Fruit fly (Drosophila melanogaster) whole organism, prepupa: Measurements from ENCODE around the gene CG31207.

Experiments
- Blimp-1 ChIP-seq: fragments of 200-800 bp; sonication (Bioruptor generic); optimal IDR thresholded peaks from 3 replicates; lab custom pipeline; 2017; ENCODE audit warnings: missing biosample characterization, missing genetic modification characterization, mild to moderate bottlenecking, moderate library complexity, missing genetic modification reagents
- CG10631 ChIP-seq: fragments of 200-800 bp; sonication (Bioruptor generic); optimal IDR thresholded peaks from 2 replicates; lab custom pipeline; 2016; ENCODE audit warnings: missing biosample characterization, missing genetic modification characterization
- CG10669 ChIP-seq: fragments of 200-800 bp; sonication (Bioruptor generic); optimal IDR thresholded peaks from 3 replicates; lab custom pipeline; 2018; ENCODE audit warnings: missing biosample characterization, mild to moderate bottlenecking, missing genetic modification characterization, moderate library complexity
- CG11294 ChIP-seq: fragments of 200-800 bp; sonication (Bioruptor generic); IDR thresholded peaks from 2 replicates; pipeline ENCODE4 v1.3.6; 2022; ENCODE audit warnings: missing biosample characterization, missing genetic modification characterization
- CG11902 ChIP-seq: fragments of 200-800 bp; sonication (Bioruptor generic); optimal IDR thresholded peaks from 3 replicates; lab custom pipeline; 2016; ENCODE audit warnings: missing biosample characterization, missing genetic modification characterization
- CG15336 ChIP-seq: fragments of 200-800 bp; sonication (Bioruptor generic); IDR thresholded peaks from 2 replicates; pipeline ENCODE4 v1.3.6; 2022; ENCODE audit warnings: missing biosample characterization, missing genetic modification characterization
- CG1621 ChIP-seq: fragments of 200-800 bp; sonication (Bioruptor generic); optimal IDR thresholded peaks from 3 replicates; lab custom pipeline; 2018; ENCODE audit warnings: missing biosample characterization, mild to moderate bottlenecking, missing genetic modification characterization
- CG16779 ChIP-seq: fragments of 200-800 bp; sonication (Bioruptor generic); optimal IDR thresholded peaks from 3 replicates; lab custom pipeline; 2017; ENCODE audit warnings: missing biosample characterization, mild to moderate bottlenecking, missing genetic modification characterization
- CG31627 ChIP-seq: fragments of 200-800 bp; sonication (Bioruptor generic); optimal IDR thresholded peaks from 3 replicates; lab custom pipeline; 2016; ENCODE audit warnings: missing biosample characterization, missing genetic modification characterization
- CG32006 ChIP-seq: fragments of 200-800 bp; sonication (Bioruptor generic); optimal IDR thresholded peaks from 3 replicates; lab custom pipeline; 2017; ENCODE audit warnings: missing biosample characterization, mild to moderate bottlenecking, missing genetic modification characterization
- CG3919 ChIP-seq: fragments of 200-800 bp; sonication (Bioruptor generic); optimal IDR thresholded peaks from 3 replicates; lab custom pipeline; 2016; ENCODE audit warnings: missing biosample characterization, missing genetic modification characterization
- CG6276 ChIP-seq: fragments of 200-800 bp; sonication (Bioruptor generic); optimal IDR thresholded peaks from 2 replicates; lab custom pipeline; 2017; ENCODE audit warnings: missing biosample characterization, mild to moderate bottlenecking, missing genetic modification characterization
- CG6854 ChIP-seq: fragments of 200-800 bp; sonication (Bioruptor generic); optimal IDR thresholded peaks from 2 replicates; lab custom pipeline; 2017; ENCODE audit warnings: missing biosample characterization, mild to moderate bottlenecking, missing genetic modification characterization
- CG7368 ChIP-seq: fragments of 200-800 bp; sonication (Bioruptor generic); optimal IDR thresholded peaks from 3 replicates; lab custom pipeline; 2016; ENCODE audit warnings: missing biosample characterization, missing genetic modification characterization
- CG8319 ChIP-seq: fragments of 200-800 bp; sonication (Bioruptor generic); optimal IDR thresholded peaks from 3 replicates; lab custom pipeline; 2016; ENCODE audit warnings: missing biosample characterization, missing genetic modification characterization
- Eip75B ChIP-seq: fragments of 200-800 bp; sonication (Bioruptor generic); optimal IDR thresholded peaks from 3 replicates; lab custom pipeline; 2016; ENCODE audit warnings: missing biosample characterization, missing genetic modification characterization
- Eip78C ChIP-seq: fragments of 200-800 bp; sonication (Bioruptor generic); peaks from one replicate; lab custom pipeline; 2016; ENCODE audit warnings: missing biosample characterization, missing genetic modification characterization
- Eip93F ChIP-seq: fragments of 200-800 bp; sonication (Bioruptor generic); optimal IDR thresholded peaks from 2 replicates; lab custom pipeline; 2016; ENCODE audit warnings: missing biosample characterization, mild to moderate bottlenecking, missing genetic modification characterization
- Hr38 ChIP-seq: sonication (Bioruptor generic); optimal IDR thresholded peaks from 2 replicates; lab custom pipeline; 2016; ENCODE audit warnings: missing biosample characterization, missing genetic modification characterization
- Hr39 ChIP-seq: fragments of 200-800 bp; sonication (Bioruptor generic); optimal IDR thresholded peaks from 2 replicates; lab custom pipeline; 2016; ENCODE audit warnings: missing biosample characterization, missing genetic modification characterization
- Hr4 ChIP-seq: fragments of 200-800 bp; sonication (Bioruptor generic); optimal IDR thresholded peaks from 3 replicates; lab custom pipeline; 2016; ENCODE audit warnings: missing biosample characterization, missing genetic modification characterization
- Lpt ChIP-seq: fragments of 200-800 bp; sonication (Bioruptor generic); optimal IDR thresholded peaks from 3 replicates; lab custom pipeline; 2016; ENCODE audit warnings: missing biosample characterization, missing genetic modification characterization
- Sox102F ChIP-seq: fragments of 200-800 bp; sonication (Bioruptor generic); optimal IDR thresholded peaks from 2 replicates; lab custom pipeline; 2016; ENCODE audit warnings: missing biosample characterization, mild to moderate bottlenecking, missing genetic modification characterization
- Sox14 ChIP-seq: fragments of 200-800 bp; sonication (Bioruptor generic); optimal IDR thresholded peaks from 3 replicates; lab custom pipeline; 2016; ENCODE audit warnings: missing biosample characterization, missing genetic modification characterization
- Sox15 ChIP-seq: fragments of 200-800 bp; sonication (Bioruptor generic); optimal IDR thresholded peaks from 3 replicates; lab custom pipeline; 2016; ENCODE audit warnings: missing biosample characterization, missing genetic modification characterization
- achi ChIP-seq: fragments of 200-800 bp; sonication (Bioruptor generic); optimal IDR thresholded peaks from 3 replicates; lab custom pipeline; 2016; ENCODE audit warnings: missing biosample characterization, missing genetic modification characterization
- acj6 ChIP-seq: fragments of 200-800 bp; sonication (Bioruptor generic); optimal IDR thresholded peaks from 3 replicates; lab custom pipeline; 2016; ENCODE audit warnings: missing biosample characterization, missing genetic modification characterization
- cyc ChIP-seq: fragments of 200-800 bp; sonication (Bioruptor generic); optimal IDR thresholded peaks from 3 replicates; lab custom pipeline; 2016; ENCODE audit warnings: missing biosample characterization, missing genetic modification characterization
- eg ChIP-seq: fragments of 200-800 bp; sonication (Bioruptor generic); IDR thresholded peaks from 3 replicates; pipeline ENCODE4 v1.3.6; 2022; ENCODE audit warnings: missing biosample characterization, missing genetic modification characterization
- fd59A ChIP-seq: fragments of 200-800 bp; sonication (Bioruptor generic); optimal IDR thresholded peaks from 2 replicates; lab custom pipeline; 2017; ENCODE audit warnings: missing biosample characterization, mild to moderate bottlenecking, missing genetic modification characterization, missing genetic modification reagents
- fd85E ChIP-seq: fragments of 200-800 bp; sonication (Bioruptor generic); optimal IDR thresholded peaks from 3 replicates; lab custom pipeline; 2016; ENCODE audit warnings: missing biosample characterization, missing genetic modification characterization
- fkh ChIP-seq: fragments of 200-800 bp; sonication (Bioruptor generic); optimal IDR thresholded peaks from 3 replicates; lab custom pipeline; 2017; ENCODE audit warnings: missing biosample characterization, mild to moderate bottlenecking, missing genetic modification characterization, moderate library complexity
- net ChIP-seq: fragments of 200-800 bp; sonication (Bioruptor generic); optimal IDR thresholded peaks from 3 replicates; lab custom pipeline; 2016; ENCODE audit warnings: missing biosample characterization, missing genetic modification characterization
- spab ChIP-seq: fragments of 200-800 bp; sonication (Bioruptor generic); optimal IDR thresholded peaks from 2 replicates; lab custom pipeline; 2017; ENCODE audit warnings: missing biosample characterization, mild to moderate bottlenecking, missing genetic modification characterization, missing genetic modification reagents
- ss ChIP-seq, 2 experiments: fragments of 200-800 bp; sonication (Bioruptor generic); optimal IDR thresholded peaks; 2 replicates in 1 of 2; 3 replicates in 1 of 2; lab custom pipeline; 2017 to 2018; ENCODE audit warnings: mild to moderate bottlenecking in 2 of 2, missing biosample characterization in 2 of 2, missing genetic modification characterization in 2 of 2, moderate library complexity in 1 of 2
- svp ChIP-seq: fragments of 200-800 bp; sonication (Bioruptor generic); peaks from one replicate; lab custom pipeline; 2016; ENCODE audit warnings: missing biosample characterization, missing genetic modification characterization
- vri ChIP-seq: fragments of 200-800 bp; sonication (Bioruptor generic); optimal IDR thresholded peaks from 3 replicates; lab custom pipeline; 2016; ENCODE audit warnings: missing biosample characterization, mild to moderate bottlenecking, missing genetic modification characterization

The CG31207 gene

DNA sequence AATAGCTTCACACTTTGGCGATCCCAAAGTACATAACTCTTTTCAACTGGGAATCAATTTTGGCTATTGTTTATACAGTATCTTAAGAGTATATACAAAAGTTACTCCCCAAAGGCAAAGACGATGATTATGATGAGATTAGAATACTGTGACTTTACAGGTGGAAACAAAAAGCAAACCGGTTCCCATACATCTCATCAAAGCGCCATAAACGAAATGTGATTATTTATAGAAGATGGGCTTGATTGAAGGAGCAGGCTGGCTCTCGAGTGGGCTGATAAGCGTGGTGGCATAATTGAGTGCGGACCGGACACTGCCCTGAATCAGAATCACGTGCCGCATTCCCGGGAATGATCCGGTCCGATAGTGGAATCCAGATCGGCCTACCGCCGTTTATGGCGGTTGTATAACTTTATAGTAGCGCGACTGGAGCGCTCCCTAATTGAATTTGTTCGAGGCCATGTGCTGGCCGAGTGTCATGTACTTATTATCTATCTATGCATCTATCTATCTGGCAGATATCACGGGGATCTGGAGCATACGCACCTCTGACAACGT lies 25.2 kb upstream of the CG31207 start:
- no peak for TF ChIP-seq fkh (GFP tag; lab: Kevin White, UChicago)
- no peak for TF ChIP-seq Hr39
- TF ChIP-seq CG10669 (GFP tag; lab: Kevin White, UChicago), result no peak
- TF ChIP-seq CG6276, result no peak
- no peak for TF ChIP-seq CG31627 (GFP tag; lab: Kevin White, UChicago)

dm6 chr3R:21071312-21071711 lies 24.5 kb upstream of the CG31207 start:
- no peak for TF ChIP-seq Sox14 (GFP tag; lab: Kevin White, UChicago)
- TF ChIP-seq CG11902 (GFP tag; lab: Kevin White, UChicago), result no peak
- TF ChIP-seq Sox15 (GFP tag; lab: Kevin White, UChicago), result no peak
- no peak for TF ChIP-seq fkh (GFP tag; lab: Kevin White, UChicago)
- no peak for TF ChIP-seq Eip93F (GFP tag; lab: Kevin White, UChicago)
- no peak for TF ChIP-seq fd59A (GFP tag; lab: Kevin White, UChicago)
- TF ChIP-seq CG8319 (GFP tag; lab: Kevin White, UChicago), result no peak
- no peak for TF ChIP-seq Blimp-1 (GFP tag; lab: Kevin White, UChicago)
- TF ChIP-seq spab (GFP tag; lab: Kevin White, UChicago), result no peak
- no peak for TF ChIP-seq cyc (GFP tag; lab: Kevin White, UChicago)
- TF ChIP-seq CG6854 (GFP tag; lab: Kevin White, UChicago), result no peak
- no peak for TF ChIP-seq achi
- no peak for TF ChIP-seq CG7368 (GFP tag; lab: Kevin White, UChicago)
- no peak for TF ChIP-seq eg

DNA sequence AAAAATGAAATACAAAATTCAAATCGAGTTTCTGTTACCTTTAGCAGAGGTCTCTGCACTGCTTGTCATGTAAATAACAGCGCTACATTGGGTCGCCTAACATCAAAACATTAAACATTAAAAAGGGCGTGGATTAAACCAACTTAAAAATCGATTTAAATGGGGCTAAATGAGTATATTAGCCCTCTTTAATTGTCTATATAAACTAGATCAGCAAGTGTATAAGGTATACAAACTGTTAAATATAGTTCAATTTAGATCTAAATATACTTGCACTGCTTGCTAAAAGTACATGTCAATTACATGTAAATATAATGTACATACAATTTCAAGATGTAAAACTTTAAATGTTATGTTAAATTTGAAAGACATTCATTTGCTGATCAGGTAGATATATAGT lies 22.9 kb upstream of the CG31207 start:
- no peak for TF ChIP-seq net (GFP tag; lab: Kevin White, UChicago)
- no peak for TF ChIP-seq CG16779 (tag; lab: Kevin White, UChicago)
- TF ChIP-seq CG1621 (tag; lab: Kevin White, UChicago), result no peak
- TF ChIP-seq achi, result no peak
- no peak for TF ChIP-seq CG11294 (GFP tag; lab: Robert Waterston, UW)
- no peak for TF ChIP-seq Eip75B (GFP tag; lab: Kevin White, UChicago)
- no peak for TF ChIP-seq Hr38
- no peak for TF ChIP-seq eg
- TF ChIP-seq Eip78C (GFP tag; lab: Kevin White, UChicago), result no peak
- no peak for TF ChIP-seq Hr39
- no peak for TF ChIP-seq Sox102F
- TF ChIP-seq fd59A (GFP tag; lab: Kevin White, UChicago), result no peak
- TF ChIP-seq CG32006, result no peak
- no peak for TF ChIP-seq CG6854 (GFP tag; lab: Kevin White, UChicago)
- TF ChIP-seq Lpt, result no peak
- no peak for TF ChIP-seq CG3919
- TF ChIP-seq fd85E (GFP tag; lab: Kevin White, UChicago), result no peak
- TF ChIP-seq CG10631 (GFP tag; lab: Kevin White, UChicago), result no peak
- TF ChIP-seq svp (GFP tag; lab: Kevin White, UChicago), result no peak

- TF ChIP-seq Sox15 (GFP tag; lab: Kevin White, UChicago) (no peak), vri (peak; percentile 65)
Observed at dm6 chr3R:21067543-21067942, 20.7 kb upstream of the CG31207 start.

DNA sequence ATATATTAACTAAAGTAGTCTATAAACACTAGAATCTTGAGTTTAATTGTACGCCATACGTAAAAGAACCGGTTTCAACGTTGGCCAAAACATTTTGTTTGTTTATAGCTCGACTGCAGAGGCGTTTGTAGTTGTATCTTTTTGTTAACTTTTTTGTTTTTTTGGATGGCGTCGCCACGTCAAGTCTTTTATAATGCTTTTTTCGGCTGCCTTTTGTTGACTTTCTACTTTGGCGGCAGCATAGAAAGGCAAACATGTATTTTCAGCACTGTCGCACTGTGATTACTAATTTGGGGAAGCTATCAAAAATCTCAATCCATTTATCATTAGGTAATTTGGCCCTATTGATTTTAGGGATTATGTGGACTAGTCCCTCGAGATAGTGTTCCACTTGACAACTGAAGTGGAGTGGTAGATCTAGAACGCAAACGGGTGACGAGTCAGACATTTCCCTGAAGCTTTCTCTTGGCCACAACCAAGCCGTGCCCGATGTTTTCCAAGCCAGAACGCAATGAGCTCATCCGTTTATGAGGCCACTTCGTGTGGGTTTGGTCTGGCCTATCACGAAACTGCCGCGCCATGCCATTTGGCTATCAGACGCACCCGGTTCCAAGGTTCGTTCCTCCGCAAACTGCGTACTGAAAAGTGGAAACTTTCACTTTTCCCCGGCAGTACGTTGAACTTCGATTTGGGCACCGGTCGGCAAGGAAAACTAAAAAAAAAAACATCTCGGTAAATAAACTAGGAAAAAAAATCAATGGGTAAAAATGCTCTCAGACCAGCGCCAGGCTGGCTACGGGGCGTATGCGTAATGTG lies 19.9 kb upstream of the CG31207 start:
- TF ChIP-seq Blimp-1 (GFP tag; lab: Kevin White, UChicago) (peak; percentile 12), ss (GFP tag; optimal IDR thresholded peaks at IDR 0.05; lab: Kevin White, UChicago) (no peak), CG10631 (GFP tag; lab: Kevin White, UChicago) (no peak), CG11294 (GFP tag; lab: Robert Waterston, UW) (no peak), eg (peak; percentile 16; the same call in 1 of the 3 replicates), CG15336 (GFP tag; lab: Robert Waterston, UW) (0 out of 2 replicates have a peak, but pooled peaks have one; percentile 32), Hr4 (no peak), Eip78C (GFP tag; lab: Kevin White, UChicago) (peak; percentile 46), fkh (GFP tag; lab: Kevin White, UChicago) (peak; percentile 71), acj6 (GFP tag; lab: Kevin White, UChicago) (no peak)
